Worm (Caenorhabditis elegans): ENCODE results near the gene C49C3.11.

Gene C49C3.11

DNA sequence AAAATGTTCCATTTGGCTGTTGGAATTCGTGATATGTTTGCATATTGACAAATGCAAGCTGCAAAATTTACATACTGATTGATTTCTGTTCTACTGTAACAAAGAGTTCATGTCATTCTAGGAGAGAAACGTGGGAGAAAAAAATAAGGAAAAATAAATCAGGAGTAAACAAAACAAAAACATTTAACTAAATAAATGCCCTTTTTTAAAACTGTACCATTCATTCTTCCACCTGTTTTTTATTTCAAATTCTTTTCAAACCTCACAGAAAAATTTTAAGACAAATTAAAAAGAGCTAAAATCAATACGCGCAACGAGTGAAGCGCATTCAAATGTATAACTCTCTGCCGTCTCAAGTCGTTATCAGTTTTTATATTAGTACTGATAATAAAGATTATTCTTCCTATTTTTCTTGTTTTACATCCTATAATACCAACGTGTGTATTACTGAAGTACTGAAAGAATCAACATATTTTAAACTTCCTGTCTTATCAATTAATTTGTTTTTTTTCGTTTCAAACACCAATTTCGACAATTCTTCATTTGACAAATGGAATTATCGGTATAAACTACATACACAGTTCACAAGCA, 4.6 kb upstream of the C49C3.11 start, which contains the start of gene C49C3.10:
C49C3.10 (minus strand) TSS at position 51 of the 591 bp plus-strand sequence.
- TF ChIP-seq W03F9.2 (tag; optimal IDR thresholded peaks at IDR 0.05), result no peak
- no peak for TF ChIP-seq dao-5 (tag; optimal IDR thresholded peaks at IDR 0.05)
- TF ChIP-seq him-1 (tag; optimal IDR thresholded peaks at IDR 0.05), result no peak

DNA sequence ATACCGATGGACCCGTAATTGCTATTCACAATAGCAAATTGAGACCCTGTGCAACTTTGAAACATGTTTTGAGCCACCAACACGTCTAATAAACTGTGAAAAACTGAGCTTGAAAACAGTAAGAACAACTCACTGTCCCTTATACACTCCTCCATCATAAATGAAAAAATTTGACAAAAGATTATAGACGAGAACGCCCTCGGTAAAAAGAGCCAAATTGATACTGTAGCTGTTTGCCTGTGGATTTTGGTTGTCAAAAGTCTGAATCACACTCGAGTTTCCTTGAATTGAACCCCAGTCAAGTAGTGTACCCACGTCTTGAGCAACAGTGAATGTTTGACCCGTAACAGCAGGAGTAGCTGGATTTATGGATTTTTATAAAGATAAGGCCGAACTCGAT, 2.5 kb upstream of the C49C3.11 start:
- no peak for TF ChIP-seq W03F9.2 (tag; optimal IDR thresholded peaks at IDR 0.05)
- TF ChIP-seq dao-5 (tag; optimal IDR thresholded peaks at IDR 0.05), result no peak
- TF ChIP-seq him-1 (tag; optimal IDR thresholded peaks at IDR 0.05), result no peak

DNA sequence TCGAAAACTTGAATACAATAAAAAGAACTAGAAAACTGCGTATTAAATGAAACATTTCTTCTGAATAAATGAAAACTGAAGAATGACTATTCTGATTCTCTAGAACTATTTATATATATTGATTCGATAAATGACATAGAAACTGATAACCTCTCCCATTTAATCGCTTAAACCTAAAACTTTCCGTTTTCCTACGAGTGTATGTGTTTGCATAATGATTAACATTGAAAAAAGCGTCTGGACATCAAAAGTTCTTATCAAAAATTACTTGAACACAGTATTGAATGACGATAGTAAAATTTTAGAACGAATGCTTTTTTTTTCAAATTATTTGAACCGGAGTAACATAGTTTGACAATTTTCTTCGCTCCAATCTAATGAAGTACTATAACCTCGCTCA, 1.4 kb upstream of the C49C3.11 start, which contains the start of gene C49C3.9:
C49C3.9 (minus strand) TSS at position 136 of the 400 bp plus-strand sequence.
- TF ChIP-seq him-1 (tag; optimal IDR thresholded peaks at IDR 0.05) (no peak), W03F9.2 (tag; optimal IDR thresholded peaks at IDR 0.05) (no peak), dao-5 (tag; optimal IDR thresholded peaks at IDR 0.05) (no peak)

DNA sequence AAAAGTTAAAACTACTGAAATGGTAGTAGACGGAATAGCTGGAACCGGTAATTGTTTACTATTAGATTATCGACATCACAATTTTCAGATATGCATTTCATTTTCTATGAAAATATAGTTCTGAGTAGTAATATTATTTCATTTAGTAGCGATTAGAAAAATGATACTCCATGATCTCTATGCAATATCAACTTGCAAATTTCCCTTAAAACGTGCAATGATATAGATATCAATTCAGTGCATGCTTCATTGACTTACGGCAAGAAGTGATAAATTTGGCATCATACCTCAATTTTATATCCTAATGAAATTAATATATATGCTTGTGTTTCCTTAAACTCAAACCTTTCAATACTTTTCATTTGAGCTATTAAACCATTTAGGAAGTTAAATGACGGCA, 915 bp upstream of the C49C3.11 start, which contains the start of gene C49C3.21:
C49C3.21 (plus strand) TSS at position 301 of the 400 bp plus-strand sequence.
- TF ChIP-seq W03F9.2 (tag; optimal IDR thresholded peaks at IDR 0.05) (no peak), him-1 (tag; optimal IDR thresholded peaks at IDR 0.05) (no peak), dao-5 (tag; optimal IDR thresholded peaks at IDR 0.05) (no peak)

DNA sequence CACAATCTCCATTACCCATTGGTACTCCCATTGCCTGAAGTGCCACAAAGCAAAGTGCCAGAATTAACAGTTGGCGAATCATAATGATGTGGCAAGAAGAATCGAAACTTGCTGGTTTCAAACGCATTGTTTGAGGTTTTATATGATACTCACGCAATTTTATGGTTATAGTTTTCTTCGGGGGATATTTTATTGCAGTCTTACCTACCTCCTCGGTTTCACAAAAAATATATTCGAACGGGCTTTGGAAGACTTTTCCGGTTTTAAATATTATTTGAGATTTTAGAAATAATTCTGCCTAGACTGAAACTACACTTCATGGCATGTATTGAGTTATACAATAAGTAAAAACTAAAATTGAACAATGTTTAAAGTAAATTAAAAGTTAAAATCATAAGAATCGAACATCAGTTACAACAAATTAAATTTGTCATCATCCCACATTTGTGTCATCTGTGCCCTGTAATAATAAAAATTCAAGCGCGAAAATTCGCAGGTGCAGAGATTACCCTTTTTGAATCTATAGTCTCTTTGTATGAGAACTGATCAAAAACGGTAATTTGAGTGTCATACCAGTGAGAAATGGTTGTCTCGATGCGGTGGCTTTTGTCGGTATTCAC, 3.1 kb downstream of the C49C3.11 start, which contains the start of the genes clec-197 and clec-198:
clec-197 (minus strand) TSS at position 101 of the 620 bp plus-strand sequence.
clec-198 (plus strand) TSS at position 570 of the 620 bp plus-strand sequence.
- TF ChIP-seq him-1 (tag; optimal IDR thresholded peaks at IDR 0.05), result no peak
- no peak for TF ChIP-seq dao-5 (tag; optimal IDR thresholded peaks at IDR 0.05)
- no peak for TF ChIP-seq W03F9.2 (tag; optimal IDR thresholded peaks at IDR 0.05)

DNA sequence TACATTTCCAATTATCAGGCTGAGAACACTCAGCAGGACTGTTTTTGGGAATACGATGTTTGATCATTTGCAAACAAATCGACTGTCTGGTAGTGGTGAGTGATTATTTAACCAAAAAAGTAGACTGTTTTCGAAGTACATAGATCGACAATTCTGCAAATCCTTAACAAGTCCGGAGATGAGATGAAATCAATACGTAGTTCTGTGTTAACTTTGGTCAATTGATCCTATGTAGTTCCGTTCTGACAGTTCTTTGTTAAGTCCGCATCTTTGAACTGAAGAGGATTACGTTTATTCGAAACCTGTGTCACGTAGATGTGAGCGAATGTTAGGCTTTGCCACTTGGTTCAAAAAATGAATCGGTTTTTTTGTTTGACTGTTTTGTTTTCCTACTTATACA, 8.0 kb downstream of the C49C3.11 start, which contains the start of gene clec-199:
clec-199 (plus strand) TSS at position 301 of the 400 bp plus-strand sequence.
- TF ChIP-seq W03F9.2 (tag; optimal IDR thresholded peaks at IDR 0.05) (no peak), dao-5 (tag; optimal IDR thresholded peaks at IDR 0.05) (no peak), him-1 (tag; optimal IDR thresholded peaks at IDR 0.05) (no peak)

DNA sequence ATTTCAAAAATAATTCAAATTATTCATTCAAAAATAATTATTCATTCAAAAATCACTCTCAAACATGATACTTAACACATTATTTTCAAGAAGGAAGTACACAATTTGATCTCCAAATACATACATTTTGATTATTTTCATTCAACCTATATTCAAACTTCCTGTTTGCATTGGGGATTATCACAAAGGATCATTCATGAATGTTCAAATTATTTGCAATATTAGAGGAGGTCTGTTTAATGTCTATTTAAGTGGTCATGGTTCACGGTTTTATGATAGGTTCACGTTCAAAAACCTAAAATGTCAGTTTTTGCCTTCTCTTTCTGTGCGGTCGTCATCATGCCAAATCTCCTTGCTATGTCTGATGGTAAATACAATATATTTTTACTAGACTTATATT, 17.6 kb downstream of the C49C3.11 start, which contains the start of gene clec-202:
clec-202 (plus strand) TSS at position 301 of the 400 bp plus-strand sequence.
- TF ChIP-seq dao-5 (tag; optimal IDR thresholded peaks at IDR 0.05), result no peak
- no peak for TF ChIP-seq W03F9.2 (tag; optimal IDR thresholded peaks at IDR 0.05)
- no peak for TF ChIP-seq him-1 (tag; optimal IDR thresholded peaks at IDR 0.05)

DNA sequence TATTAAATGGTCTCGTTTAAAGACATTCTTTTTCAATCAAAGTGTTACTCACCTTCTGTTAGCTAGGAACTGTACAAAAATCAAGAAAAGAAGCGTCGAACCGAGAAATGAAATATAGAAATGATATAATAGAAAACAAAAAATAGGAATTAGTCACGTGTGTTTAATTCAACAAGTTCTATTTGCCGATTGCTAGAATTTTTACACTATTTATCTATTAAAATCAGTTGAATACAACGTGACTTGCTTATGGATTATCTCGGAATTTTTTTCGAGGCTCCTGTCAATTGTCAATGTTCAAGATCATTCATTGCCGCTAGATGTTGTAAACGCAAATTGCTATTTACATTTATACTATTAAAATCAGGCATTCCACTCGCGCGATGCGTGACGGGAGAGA, 23.7 kb downstream of the C49C3.11 start, which contains the start of gene zipt-17:
zipt-17 (minus strand) TSS at position 101 of the 400 bp plus-strand sequence.
- no peak for TF ChIP-seq him-1 (tag; optimal IDR thresholded peaks at IDR 0.05)
- no peak for TF ChIP-seq W03F9.2 (tag; optimal IDR thresholded peaks at IDR 0.05)
- no peak for TF ChIP-seq dao-5 (tag; optimal IDR thresholded peaks at IDR 0.05)

DNA sequence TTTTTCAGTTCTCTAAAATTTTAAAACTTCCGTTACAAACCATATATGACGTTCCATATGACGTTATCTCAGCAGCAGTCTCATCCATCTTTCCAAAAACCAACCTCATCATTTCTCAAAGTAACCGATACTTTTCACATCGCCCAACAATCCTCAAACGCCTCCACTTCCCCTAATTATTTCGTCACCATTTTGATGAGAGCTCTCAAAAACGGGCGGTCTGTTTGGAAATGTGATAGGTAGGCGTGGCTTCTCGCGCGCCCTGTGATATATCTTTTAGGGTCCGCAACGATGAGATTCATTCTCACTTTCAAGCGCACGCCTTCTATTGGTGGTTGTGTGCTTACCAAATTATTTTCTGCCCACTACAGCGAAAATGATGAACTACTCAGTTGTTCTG, 24.7 kb downstream of the C49C3.11 start, which contains the start of gene trh-1:
trh-1 (plus strand) TSS at position 301 of the 400 bp plus-strand sequence.
- TF ChIP-seq dao-5 (tag; optimal IDR thresholded peaks at IDR 0.05), result no peak
- TF ChIP-seq him-1 (tag; optimal IDR thresholded peaks at IDR 0.05), result no peak
- TF ChIP-seq W03F9.2 (tag; optimal IDR thresholded peaks at IDR 0.05), result no peak

DNA sequence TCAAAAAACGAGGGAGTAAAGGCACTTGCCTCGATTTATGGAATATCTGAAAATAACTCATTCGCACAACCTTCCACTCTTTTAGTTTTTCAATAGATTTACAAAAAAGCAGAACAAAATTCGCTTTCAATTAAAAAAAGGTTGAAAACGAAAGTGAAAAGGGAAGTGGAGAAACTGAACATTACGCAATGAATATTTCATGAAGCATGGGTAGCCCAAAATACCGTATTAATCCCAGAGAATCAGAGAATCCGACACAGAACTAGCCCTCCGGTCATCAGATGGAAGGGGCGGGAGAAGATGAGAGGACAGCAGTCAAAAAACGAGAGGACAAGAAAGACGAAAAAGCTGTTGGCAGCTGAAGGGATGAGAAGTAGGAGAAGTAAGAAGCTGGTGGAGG, 27.9 kb downstream of the C49C3.11 start, which contains the start of gene C30H6.5:
C30H6.5 (plus strand) TSS at position 301 of the 400 bp plus-strand sequence.
- no peak for TF ChIP-seq W03F9.2 (tag; optimal IDR thresholded peaks at IDR 0.05)
- no peak for TF ChIP-seq him-1 (tag; optimal IDR thresholded peaks at IDR 0.05)
- TF ChIP-seq dao-5 (tag; optimal IDR thresholded peaks at IDR 0.05), result no peak

DNA sequence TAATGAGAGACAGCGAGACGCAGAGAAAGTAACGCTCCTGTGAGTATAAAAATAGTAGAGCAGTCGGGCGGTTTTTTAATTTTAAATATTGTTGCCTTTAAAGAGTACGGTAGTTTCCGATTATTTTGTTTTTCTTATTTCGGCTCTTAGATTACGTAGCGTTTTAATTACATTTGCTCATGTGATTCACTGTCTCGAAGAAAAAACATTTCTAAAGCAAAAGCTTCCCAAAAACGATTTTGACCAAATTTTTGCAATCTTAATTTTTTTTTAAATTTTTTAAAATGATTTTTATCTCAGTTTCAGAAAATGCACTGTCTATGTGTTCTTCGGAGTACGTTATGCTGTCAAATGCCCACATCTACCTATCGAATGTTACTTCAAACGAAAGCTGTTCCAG, 32.5 kb downstream of the C49C3.11 start, which contains the start of gene haf-1:
haf-1 (plus strand) TSS at position 301 of the 400 bp plus-strand sequence.
- no peak for TF ChIP-seq dao-5 (tag; optimal IDR thresholded peaks at IDR 0.05)
- TF ChIP-seq him-1 (tag; optimal IDR thresholded peaks at IDR 0.05), result no peak

DNA sequence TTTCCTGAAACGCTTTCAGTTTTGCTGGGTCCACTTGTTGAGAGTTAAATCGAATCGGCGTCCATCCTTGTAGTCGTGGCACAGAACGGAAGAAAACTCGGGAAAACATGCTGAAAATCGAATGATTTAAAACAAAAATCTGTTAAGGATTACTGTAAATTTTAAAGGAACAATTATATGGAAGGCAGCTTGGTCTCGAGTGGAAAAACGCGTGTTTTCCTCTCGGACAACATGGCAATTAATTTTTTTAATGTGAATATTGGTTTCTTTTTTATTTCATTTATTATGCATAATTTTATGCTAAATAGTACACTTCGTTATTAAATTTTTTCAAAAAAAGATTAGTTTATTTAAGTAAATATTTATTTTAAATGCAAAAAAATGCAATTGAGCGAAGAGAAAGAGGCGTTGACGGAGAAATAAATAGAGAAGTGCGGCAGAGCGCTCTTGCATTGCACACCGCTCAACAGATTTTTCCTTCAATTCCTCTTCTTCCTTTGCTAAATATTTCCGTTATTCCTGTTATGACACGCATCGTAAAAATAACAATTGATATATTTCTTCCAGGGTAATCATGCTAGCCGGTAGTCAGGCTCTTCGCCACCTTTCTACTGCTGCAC, 36.6 kb downstream of the C49C3.11 start, which contains the start of the genes C30H6.9 and dlat-2:
C30H6.9 (minus strand) TSS at position 110 of the 620 bp plus-strand sequence.
dlat-2 (plus strand) TSS at position 566 of the 620 bp plus-strand sequence.
- no peak for TF ChIP-seq him-1 (tag; optimal IDR thresholded peaks at IDR 0.05)
- peak; percentile 76 for TF ChIP-seq W03F9.2 (tag; optimal IDR thresholded peaks at IDR 0.05)
- TF ChIP-seq dao-5 (tag; optimal IDR thresholded peaks at IDR 0.05), result no peak

DNA sequence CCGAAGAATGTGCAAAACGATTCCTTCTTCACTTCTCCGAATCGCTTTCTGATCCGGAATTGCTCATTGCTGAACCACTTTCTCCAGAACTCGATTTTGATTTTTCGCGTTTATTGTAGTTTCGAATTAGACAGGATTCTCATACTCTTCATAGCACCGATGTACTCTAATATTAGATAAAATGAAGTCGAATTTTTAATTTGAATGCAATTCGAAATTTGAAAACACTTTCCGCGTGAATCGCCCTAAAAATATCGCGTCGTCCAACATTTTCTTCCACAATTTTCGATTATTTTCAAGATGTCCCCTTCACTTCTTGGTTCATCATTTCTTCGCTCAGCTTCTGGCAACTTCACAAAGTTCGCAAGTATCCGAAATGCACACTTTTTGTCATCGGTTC, 38.4 kb downstream of the C49C3.11 start, which contains the start of gene C30H6.8:
C30H6.8 (plus strand) TSS at position 301 of the 400 bp plus-strand sequence.
- TF ChIP-seq him-1 (tag; optimal IDR thresholded peaks at IDR 0.05) (no peak), W03F9.2 (tag; optimal IDR thresholded peaks at IDR 0.05) (no peak), dao-5 (tag; optimal IDR thresholded peaks at IDR 0.05) (no peak)
